Fruit fly (Drosophila melanogaster) whole organism, embryonic: ENCODE data around the gene Ttc26.
A peak's percentile ranks its signal among the peaks of the same experiment; 100 is the strongest.

ENCODE experiments used
- Bgb ChIP-seq: fragments of 200-800 bp; sonication (Bioruptor generic); IDR thresholded peaks from 2 replicates; pipeline ENCODE4 v1.3.6; 2022; ENCODE audit warnings: missing biosample characterization, missing genetic modification characterization; ENCODE audit not compliant: partially characterized antibody
- CG10209 ChIP-seq: fragments of 200-800 bp; sonication (Bioruptor generic); optimal IDR thresholded peaks from 3 replicates; lab custom pipeline; 2017; ENCODE audit warnings: missing biosample characterization, mild to moderate bottlenecking, missing genetic modification characterization, missing genetic modification reagents
- CG10267 ChIP-seq: fragments of 200-800 bp; sonication (Bioruptor generic); optimal IDR thresholded peaks from 2 replicates; lab custom pipeline; 2018; ENCODE audit warnings: missing biosample characterization, mild to moderate bottlenecking, missing genetic modification characterization, moderate library complexity
- CG10366 ChIP-seq: fragments of 200-800 bp; sonication (Bioruptor generic); IDR thresholded peaks from 2 replicates; pipeline ENCODE4 v1.3.6; 2022; ENCODE audit warnings: missing biosample characterization, missing genetic modification characterization
- CG10431 ChIP-seq: fragments of 200-800 bp; sonication (Bioruptor generic); optimal IDR thresholded peaks from 3 replicates; lab custom pipeline; 2018; ENCODE audit warnings: missing biosample characterization, mild to moderate bottlenecking, missing genetic modification characterization
- CG1233 ChIP-seq: fragments of 200-800 bp; sonication (Bioruptor generic); optimal IDR thresholded peaks from 4 replicates; lab custom pipeline; 2018; ENCODE audit warnings: missing biosample characterization, mild to moderate bottlenecking, missing genetic modification characterization
- CG12942 ChIP-seq: fragments of 200-800 bp; sonication (Bioruptor generic); optimal IDR thresholded peaks from 3 replicates; lab custom pipeline; 2016; ENCODE audit warnings: missing biosample characterization, missing genetic modification characterization
- CG13287 ChIP-seq: fragments of 200-800 bp; sonication (Bioruptor generic); IDR thresholded peaks from 2 replicates; pipeline ENCODE4 v1.3.6; 2022; ENCODE audit warnings: missing biosample characterization, missing genetic modification characterization; ENCODE audit not compliant: partially characterized antibody
- CG13424 ChIP-seq: fragments of 200-800 bp; sonication (Bioruptor generic); optimal IDR thresholded peaks from 2 replicates; lab custom pipeline; 2019; ENCODE audit warnings: missing biosample characterization, mild to moderate bottlenecking, missing genetic modification characterization, moderate library complexity
- CG13894 ChIP-seq: fragments of 200-800 bp; sonication (Bioruptor generic); optimal IDR thresholded peaks from 3 replicates; lab custom pipeline; 2018; ENCODE audit warnings: missing biosample characterization, mild to moderate bottlenecking, missing genetic modification characterization, moderate library complexity
- CG14710 ChIP-seq: fragments of 200-800 bp; sonication (Bioruptor generic); optimal IDR thresholded peaks from 3 replicates; lab custom pipeline; 2019; ENCODE audit warnings: missing biosample characterization, mild to moderate bottlenecking, missing genetic modification characterization, moderate library complexity
- CG15514 ChIP-seq: fragments of 200-800 bp; sonication (Bioruptor generic); optimal IDR thresholded peaks from 3 replicates; lab custom pipeline; 2017; ENCODE audit warnings: missing biosample characterization, missing genetic modification characterization, mild to moderate bottlenecking, moderate library complexity, missing genetic modification reagents
- CG1647 ChIP-seq: fragments of 200-800 bp; sonication (Bioruptor generic); optimal IDR thresholded peaks from 3 replicates; lab custom pipeline; 2016; ENCODE audit warnings: missing biosample characterization, missing genetic modification characterization
- CG16815 ChIP-seq: fragments of 200-800 bp; sonication (Bioruptor generic); optimal IDR thresholded peaks from 3 replicates; lab custom pipeline; 2017; ENCODE audit warnings: missing biosample characterization, mild to moderate bottlenecking, missing genetic modification characterization
- CG17361 ChIP-seq: fragments of 200-800 bp; sonication (Bioruptor generic); IDR thresholded peaks from 3 replicates; pipeline ENCODE4 v1.3.6; 2022; ENCODE audit warnings: missing biosample characterization, missing genetic modification characterization
- CG1832 ChIP-seq: fragments of 200-800 bp; sonication (Bioruptor generic); optimal IDR thresholded peaks from 2 replicates; lab custom pipeline; 2017; ENCODE audit warnings: missing biosample characterization, mild to moderate bottlenecking, missing genetic modification characterization, inconsistent platforms
- CG30403 ChIP-seq: fragments of 200-800 bp; sonication (Bioruptor generic); optimal IDR thresholded peaks from 3 replicates; lab custom pipeline; 2016; ENCODE audit warnings: missing biosample characterization, missing genetic modification characterization
- CG3281 ChIP-seq: fragments of 200-800 bp; sonication (Bioruptor generic); optimal IDR thresholded peaks from 3 replicates; lab custom pipeline; 2017; ENCODE audit warnings: missing biosample characterization, mild to moderate bottlenecking, missing genetic modification characterization
- CG4854 ChIP-seq: fragments of 200-800 bp; sonication (Bioruptor generic); optimal IDR thresholded peaks from 2 replicates; lab custom pipeline; 2016; ENCODE audit warnings: missing biosample characterization, missing genetic modification characterization, inconsistent platforms
- CG5180 ChIP-seq: fragments of 200-800 bp; sonication (Bioruptor generic); optimal IDR thresholded peaks from 3 replicates; lab custom pipeline; 2017; ENCODE audit warnings: missing biosample characterization, missing genetic modification characterization, mild to moderate bottlenecking, moderate library complexity, missing genetic modification reagents
- CG6683 ChIP-seq: fragments of 200-800 bp; sonication (Bioruptor generic); optimal IDR thresholded peaks from 2 replicates; lab custom pipeline; 2017; ENCODE audit warnings: missing biosample characterization, mild to moderate bottlenecking, missing genetic modification characterization, missing genetic modification reagents
- CG6791 ChIP-seq: fragments of 200-800 bp; sonication (Bioruptor generic); IDR thresholded peaks from 3 replicates; pipeline ENCODE4 v1.3.6; 2022; ENCODE audit warnings: missing biosample characterization, missing genetic modification characterization; ENCODE audit not compliant: partially characterized antibody
- CG8290 ChIP-seq, 3 experiments: fragments of 200-800 bp; sonication (Bioruptor generic); optimal IDR thresholded peaks; 2 replicates each; lab custom pipeline; 2016 to 2019; ENCODE audit warnings: missing biosample characterization in 3 of 3, missing genetic modification characterization in 3 of 3, mild to moderate bottlenecking in 2 of 3, moderate library complexity in 1 of 3
- Ets97D ChIP-seq: fragments of 200-800 bp; sonication (Bioruptor generic); optimal IDR thresholded peaks from 3 replicates; lab custom pipeline; 2016; ENCODE audit warnings: missing biosample characterization, missing genetic modification characterization
- Nf-YB ChIP-seq: fragments of 200-800 bp; sonication (Bioruptor generic); optimal IDR thresholded peaks from 3 replicates; lab custom pipeline; 2019; ENCODE audit warnings: missing biosample characterization, mild to moderate bottlenecking, missing genetic modification characterization, moderate library complexity
- Ptx1 ChIP-seq: fragments of 200-800 bp; sonication (Bioruptor generic); IDR thresholded peaks from 2 replicates; pipeline ENCODE4 v1.3.6; 2022; ENCODE audit warnings: missing biosample characterization, missing genetic modification characterization
- Xbp1 ChIP-seq: fragments of 200-800 bp; sonication (Bioruptor generic); optimal IDR thresholded peaks from 3 replicates; lab custom pipeline; 2016; ENCODE audit warnings: missing biosample characterization, mild to moderate bottlenecking, missing genetic modification characterization
- abd-A ChIP-seq: fragments of 200-800 bp; sonication (Bioruptor generic); optimal IDR thresholded peaks from 3 replicates; lab custom pipeline; 2019; ENCODE audit warnings: missing biosample characterization, mild to moderate bottlenecking, missing genetic modification characterization, moderate library complexity
- cad ChIP-seq: fragments of >200 bp; optimal IDR thresholded peaks from 2 replicates; lab custom pipeline; 2017; ENCODE audit warnings: missing biosample characterization, missing genetic modification characterization
- crc ChIP-seq: fragments of 200-800 bp; sonication (Bioruptor generic); optimal IDR thresholded peaks from 2 replicates; lab custom pipeline; 2016; ENCODE audit warnings: missing biosample characterization, missing genetic modification characterization
- dimm ChIP-seq: fragments of 200-800 bp; sonication (Bioruptor generic); IDR thresholded peaks from 2 replicates; pipeline ENCODE4 v1.3.6; 2022; ENCODE audit warnings: missing biosample characterization, missing genetic modification characterization
- fd3F ChIP-seq: fragments of 200-800 bp; sonication (Bioruptor generic); optimal IDR thresholded peaks from 2 replicates; lab custom pipeline; 2018; ENCODE audit warnings: missing biosample characterization, mild to moderate bottlenecking, missing genetic modification characterization, moderate library complexity
- knrl ChIP-seq: fragments of 200-800 bp; sonication (Bioruptor generic); IDR thresholded peaks from 3 replicates; pipeline ENCODE4 v1.3.6; 2022; ENCODE audit warnings: missing biosample characterization, missing genetic modification characterization; ENCODE audit not compliant: partially characterized antibody
- oc ChIP-seq: fragments of 200-800 bp; sonication (Bioruptor generic); optimal IDR thresholded peaks from 2 replicates; lab custom pipeline; 2018; ENCODE audit warnings: missing biosample characterization, mild to moderate bottlenecking, missing genetic modification characterization, moderate library complexity
- onecut ChIP-seq: fragments of 200-800 bp; sonication (Bioruptor generic); IDR thresholded peaks from 2 replicates; pipeline ENCODE4 v1.3.6; 2022; ENCODE audit warnings: missing biosample characterization, missing genetic modification characterization
- otp ChIP-seq: fragments of 200-800 bp; sonication (Bioruptor generic); IDR thresholded peaks from 3 replicates; pipeline ENCODE4, ENCODE4 v1.3.6; 2022; ENCODE audit warnings: missing biosample characterization, missing genetic modification characterization
- pan ChIP-seq, 4 experiments: fragments of >200 bp in 3 of 4; fragments of 200-800 bp in 1 of 4; sonication (Bioruptor generic) in 1 of 4; optimal IDR thresholded peaks in 3 of 4; IDR thresholded peaks in 1 of 4; 2 replicates each; pipeline versions ENCODE4 v1.3.6 to Lab custom; 2017 to 2022; ENCODE audit warnings: missing biosample characterization in 2 of 4, missing genetic modification characterization in 2 of 4, mixed read lengths in 1 of 4
- prd ChIP-seq, 3 experiments: fragments of >200 bp in 2 of 3; fragments of 200-800 bp in 1 of 3; sonication (Bioruptor generic) in 1 of 3; optimal IDR thresholded peaks in 2 of 3; IDR thresholded peaks in 1 of 3; 2 replicates in 2 of 3; 3 replicates in 1 of 3; pipeline versions ENCODE4 v1.3.6 to Lab custom; 2017 to 2022; ENCODE audit warnings: missing biosample characterization in 1 of 3, missing genetic modification characterization in 1 of 3
- sima ChIP-seq: fragments of 200-800 bp; sonication (Bioruptor generic); optimal IDR thresholded peaks from 2 replicates; lab custom pipeline; 2016; ENCODE audit warnings: missing biosample characterization, missing genetic modification characterization
- sob ChIP-seq: fragments of 200-800 bp; sonication (Bioruptor generic); IDR thresholded peaks from 2 replicates; pipeline ENCODE4 v1.3.6; 2022; ENCODE audit warnings: missing biosample characterization, missing genetic modification characterization
- ssp ChIP-seq: fragments of 200-800 bp; sonication (Bioruptor generic); IDR thresholded peaks from 2 replicates; pipeline ENCODE4 v1.3.6; 2022; ENCODE audit warnings: missing biosample characterization, missing genetic modification characterization
- toy ChIP-seq: fragments of 200-800 bp; sonication (Bioruptor generic); IDR thresholded peaks from 2 replicates; pipeline ENCODE4 v1.3.6; 2022; ENCODE audit warnings: missing biosample characterization, missing genetic modification characterization
- vvl ChIP-seq: fragments of 200-800 bp; sonication (Bioruptor generic); IDR thresholded peaks from 2 replicates; pipeline ENCODE4 v1.3.6; 2022; ENCODE audit warnings: missing biosample characterization, missing genetic modification characterization
- z ChIP-seq: fragments of 200-800 bp; sonication (Bioruptor generic); IDR thresholded peaks from 3 replicates; pipeline ENCODE4 v1.3.6; 2022; ENCODE audit warnings: missing biosample characterization, missing genetic modification characterization
- zen2 ChIP-seq: fragments of 200-800 bp; sonication (Bioruptor generic); IDR thresholded peaks from 3 replicates; pipeline ENCODE4 v1.3.6; 2022; ENCODE audit warnings: missing biosample characterization, missing genetic modification characterization; ENCODE audit not compliant: partially characterized antibody

Gene Ttc26

dm6 chr3R:15803502-15804461 is 29.6 kb downstream of the Ttc26 start, which contains the start of gene alpha-Man-IIb (continued):
- TF ChIP-seq CG13424 (tag; lab: Kevin White, UChicago) (no peak), CG17361 (GFP tag; lab: Robert Waterston, UW) (peak; percentile 43; the same call in 2 of the 3 replicates), abd-A (tag; lab: Kevin White, UChicago) (peak; percentile 80), z (GFP tag; lab: Robert Waterston, UW) (no peak), CG8290 (GFP tag; optimal IDR thresholded peaks at IDR 0.05; lab: Kevin White, UChicago) (no peak), CG8290 (tag; optimal IDR thresholded peaks at IDR 0.05; lab: Kevin White, UChicago) (no peak), CG10267 (tag; lab: Kevin White, UChicago) (peak; percentile 56), Ptx1 (GFP tag; lab: Robert Waterston, UW) (peak; percentile 31; the same call in 1 of the 2 replicates), oc (tag; lab: Kevin White, UChicago) (peak; percentile 28), onecut (peak; percentile 92), crc (GFP tag; lab: Kevin White, UChicago) (no peak), CG16815 (GFP tag; lab: Kevin White, UChicago) (no peak), otp (GFP tag; lab: Robert Waterston, UW) (peak; percentile 51; the same call in 1 of the 3 replicates), CG13287 (GFP tag; lab: Robert Waterston, UW) (peak; percentile 91), CG30403 (peak; percentile 18), dimm (GFP tag; lab: Robert Waterston, UW) (no peak), Nf-YB (GFP tag; lab: Kevin White, UChicago) (peak; percentile 17), CG14710 (tag; lab: Kevin White, UChicago) (peak; percentile 48), pan (optimal IDR thresholded peaks at IDR 0.05; lab: Kevin White, UChicago) (no peak), pan (GFP tag; optimal IDR thresholded peaks at IDR 0.05 in 1 of 2, IDR thresholded peaks at IDR 0.05 in 1 of 2) (peak in 1 of 2 experiments; percentile 48), CG4854 (GFP tag; lab: Kevin White, UChicago) (no peak), cad (GFP tag; lab: Kevin White, UChicago) (no peak), CG6791 (GFP tag; lab: Robert Waterston, UW) (peak; percentile 50; the same call in 1 of the 3 replicates), CG1832 (GFP tag; lab: Kevin White, UChicago) (no peak), vvl (GFP tag; lab: Robert Waterston, UW) (peak; percentile 52), fd3F (GFP tag; lab: Kevin White, UChicago) (no peak), CG12942 (GFP tag; lab: Kevin White, UChicago) (no peak), knrl (GFP tag; lab: Robert Waterston, UW) (peak; percentile 83; the same call in 2 of the 3 replicates), CG1647 (no peak), prd (optimal IDR thresholded peaks at IDR 0.05; lab: Kevin White, UChicago) (no peak), prd (GFP tag; IDR thresholded peaks at IDR 0.05; lab: Robert Waterston, UW) (0 out of 3 replicates have a peak, but pooled peaks have one; percentile 5), CG3281 (GFP tag; lab: Kevin White, UChicago) (peak; percentile 1), CG15514 (GFP tag; lab: Kevin White, UChicago) (peak; percentile 62), CG10209 (GFP tag; lab: Kevin White, UChicago) (peak; percentile 5), ssp (GFP tag; lab: Robert Waterston, UW) (0 out of 2 replicates have a peak, but pooled peaks have one; percentile 13), sima (GFP tag; lab: Kevin White, UChicago) (no peak), Bgb (GFP tag; lab: Robert Waterston, UW) (peak; percentile 79), Ets97D (GFP tag; lab: Kevin White, UChicago) (peak; percentile 35), zen2 (GFP tag; lab: Robert Waterston, UW) (peak; percentile 80; the same call in 2 of the 3 replicates), CG6683 (GFP tag; lab: Kevin White, UChicago) (no peak), CG10431 (GFP tag; lab: Kevin White, UChicago) (no peak), CG1233 (GFP tag; lab: Kevin White, UChicago) (peak; percentile 6), CG5180 (no peak), toy (no peak), CG13894 (tag; lab: Kevin White, UChicago) (peak; percentile 6), CG10366 (GFP tag; lab: Robert Waterston, UW) (peak; percentile 12; the same call in 1 of the 2 replicates), Xbp1 (peak; percentile 35), sob (GFP tag; lab: Robert Waterston, UW) (peak; percentile 47)
